Fruit fly (Drosophila melanogaster): ENCODE data around the gene Irp-1A.

Gene Irp-1A

DNA sequence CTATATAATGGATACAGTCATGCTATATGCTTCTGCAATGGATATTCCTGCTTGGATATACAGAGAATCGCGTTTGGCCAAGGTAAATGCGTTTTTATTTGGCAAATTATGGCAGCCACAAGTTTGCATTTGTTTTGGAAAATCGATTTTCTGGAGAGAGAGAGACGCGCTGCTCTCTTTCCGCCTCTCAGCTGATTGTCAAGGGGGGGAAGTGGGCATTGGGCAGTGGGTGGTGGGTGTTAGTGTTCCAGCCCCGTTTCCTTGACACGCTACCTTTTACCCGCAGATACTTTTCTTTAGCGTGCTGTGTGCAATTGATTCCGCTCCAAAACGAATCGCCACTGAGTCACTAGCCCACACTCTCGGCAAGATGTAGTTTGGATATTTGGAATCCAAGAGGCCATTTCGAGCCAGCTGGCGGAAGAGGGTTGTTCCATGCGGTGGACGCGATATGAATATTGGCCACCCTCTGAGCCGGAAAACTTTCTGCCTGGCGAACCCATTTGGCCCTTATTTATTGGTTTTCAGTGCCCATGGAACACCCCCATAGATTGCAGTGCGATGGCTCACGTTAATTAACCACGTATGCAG, 30.9 kb upstream of the Irp-1A start (continued):
- no peak for TF ChIP-seq CG3281 (GFP tag; optimal IDR thresholded peaks at IDR 0.05)
- no peak for TF ChIP-seq CG9797 (GFP tag; optimal IDR thresholded peaks at IDR 0.05)
- no peak for TF ChIP-seq CG10147 (GFP tag; optimal IDR thresholded peaks at IDR 0.05)
- no peak for TF ChIP-seq ham (GFP tag; IDR thresholded peaks at IDR 0.05)
- TF ChIP-seq CG4360 (GFP tag; IDR thresholded peaks at IDR 0.05), result no peak
- no peak for TF ChIP-seq CG6175 (GFP tag; IDR thresholded peaks at IDR 0.05)
- TF ChIP-seq nerfin-2 (GFP tag; IDR thresholded peaks at IDR 0.05; ENCODE audit: partially characterized antibody), result 0 out of 2 replicates have a peak, but pooled peaks have one; percentile 10
- no peak for TF ChIP-seq CG16863 (GFP tag; optimal IDR thresholded peaks at IDR 0.05)
- TF ChIP-seq gsb-n (tag; optimal IDR thresholded peaks at IDR 0.05), result no peak
- 0 out of 3 replicates have a peak, but pooled peaks have one; percentile 55 for TF ChIP-seq CG2199 (GFP tag; IDR thresholded peaks at IDR 0.05)
- no peak for TF ChIP-seq CG7556 (GFP tag; optimal IDR thresholded peaks at IDR 0.05)
- no peak for TF ChIP-seq CG6854 (GFP tag; optimal IDR thresholded peaks at IDR 0.05)
- no peak for TF ChIP-seq CG2889 (GFP tag; IDR thresholded peaks at IDR 0.05)
- TF ChIP-seq CG15479 (GFP tag; optimal IDR thresholded peaks at IDR 0.05), result no peak
- TF ChIP-seq CG14014 (GFP tag; IDR thresholded peaks at IDR 0.05), result no peak
- TF ChIP-seq CG12219 (GFP tag; optimal IDR thresholded peaks at IDR 0.05), result no peak
- TF ChIP-seq CG3995 (GFP tag; optimal IDR thresholded peaks at IDR 0.05), result no peak
- peak; percentile 46; the same call in 1 of the 3 replicates for TF ChIP-seq sr (GFP tag; IDR thresholded peaks at IDR 0.05)
- TF ChIP-seq bowl (GFP tag; IDR thresholded peaks at IDR 0.05), result no peak
- TF ChIP-seq CG12236 (GFP tag; optimal IDR thresholded peaks at IDR 0.05), result no peak
- no peak for TF ChIP-seq CG17359 (tag; optimal IDR thresholded peaks at IDR 0.05)
- no peak for TF ChIP-seq CG18262 (tag; optimal IDR thresholded peaks at IDR 0.05)
- no peak for TF ChIP-seq CG1529 (GFP tag; optimal IDR thresholded peaks at IDR 0.05)
- TF ChIP-seq Trl (optimal IDR thresholded peaks at IDR 0.05), result peak; percentile 60 to 67
- no peak for TF ChIP-seq Trl (GFP tag; optimal IDR thresholded peaks at IDR 0.05)
- TF ChIP-seq CG34224 (GFP tag; IDR thresholded peaks at IDR 0.05; ENCODE audit: partially characterized antibody), result no peak
- TF ChIP-seq klu (GFP tag; IDR thresholded peaks at IDR 0.05), result no peak
- no peak for TF ChIP-seq wor (GFP tag; IDR thresholded peaks at IDR 0.05)
- no peak for TF ChIP-seq CG17829 (tag; optimal IDR thresholded peaks at IDR 0.05)
- TF ChIP-seq Optix (GFP tag; IDR thresholded peaks at IDR 0.05), result no peak
- TF ChIP-seq az2 (GFP tag; optimal IDR thresholded peaks at IDR 0.05), result no peak
- TF ChIP-seq CG31388 (GFP tag; optimal IDR thresholded peaks at IDR 0.05), result no peak
- no peak for TF ChIP-seq ato (GFP tag; IDR thresholded peaks at IDR 0.05; ENCODE audit: partially characterized antibody)
- no peak for TF ChIP-seq Hmx (GFP tag; optimal IDR thresholded peaks at IDR 0.05)
- TF ChIP-seq CG9932 (GFP tag; IDR thresholded peaks at IDR 0.05), result no peak
- TF ChIP-seq lmd (GFP tag; IDR thresholded peaks at IDR 0.05), result no peak
- TF ChIP-seq nmo (GFP tag; optimal IDR thresholded peaks at IDR 0.05), result no peak
- 0 out of 2 replicates have a peak, but pooled peaks have one; percentile 30 for TF ChIP-seq Atf6 (GFP tag; IDR thresholded peaks at IDR 0.05)
- peak; percentile 58 for TF ChIP-seq MTF-1 (GFP tag; optimal IDR thresholded peaks at IDR 0.05; ENCODE audit: borderline replicate concordance)
- TF ChIP-seq stwl (tag; optimal IDR thresholded peaks at IDR 0.05), result no peak
- TF ChIP-seq sob (GFP tag; IDR thresholded peaks at IDR 0.05), result 0 out of 2 replicates have a peak, but pooled peaks have one; percentile 25
- no peak for TF ChIP-seq chn (GFP tag; optimal IDR thresholded peaks at IDR 0.05)
- TF ChIP-seq bcd (GFP tag; optimal IDR thresholded peaks at IDR 0.05), result no peak
- no peak for TF ChIP-seq al (GFP tag; IDR thresholded peaks at IDR 0.05)
- no peak for TF ChIP-seq CG4282 (GFP tag; optimal IDR thresholded peaks at IDR 0.05)
- TF ChIP-seq dati (GFP tag; IDR thresholded peaks at IDR 0.05), result no peak
- TF ChIP-seq Bgb (GFP tag; IDR thresholded peaks at IDR 0.05; ENCODE audit: partially characterized antibody), result no peak; the same call in 1 of the 2 replicates
- no peak for TF ChIP-seq Meics (GFP tag; optimal IDR thresholded peaks at IDR 0.05)
- TF ChIP-seq Med (GFP tag), result peak; percentile 68
- no peak for TF ChIP-seq CG18764 (GFP tag; optimal IDR thresholded peaks at IDR 0.05)
- no peak for TF ChIP-seq zfh2 (GFP tag; optimal IDR thresholded peaks at IDR 0.05)
